Worm (Caenorhabditis elegans) whole organism, L3 larva: ENCODE measurements around the gene btb-5.

ENCODE experiments used
- ama-1 ChIP-seq: fragments of 150-350 bp; optimal IDR thresholded peaks from 2 replicates; lab custom pipeline; 2018
- elt-2 ChIP-seq: sonication (generic microtip); optimal IDR thresholded peaks from 2 replicates; lab custom pipeline; 2016; ENCODE audit warnings: missing genetic modification reagents, mild to moderate bottlenecking, missing genetic modification characterization, missing compliant biosample characterization
- fkh-10 ChIP-seq: sonication (generic microtip); optimal IDR thresholded peaks from 2 replicates; lab custom pipeline; 2017; ENCODE audit warnings: missing biosample characterization, missing genetic modification reagents, missing genetic modification characterization
- hmg-11 ChIP-seq: sonication (generic microtip); optimal IDR thresholded peaks from 2 replicates; lab custom pipeline; 2016; ENCODE audit warnings: missing genetic modification characterization, missing compliant biosample characterization
- nhr-12 ChIP-seq: fragments of 150-350 bp; optimal IDR thresholded peaks from 2 replicates; lab custom pipeline; 2014; ENCODE audit warnings: missing biosample characterization, missing genetic modification characterization
- nhr-77 ChIP-seq: fragments of 150-350 bp; optimal IDR thresholded peaks from 2 replicates; lab custom pipeline; 2014; ENCODE audit warnings: missing biosample characterization, missing genetic modification characterization
- snpc-4 ChIP-seq: fragments of 150-350 bp; optimal IDR thresholded peaks from 2 replicates; lab custom pipeline; 2014; ENCODE audit warnings: missing biosample characterization, missing genetic modification characterization

ce11 chrIII:96196-96595, 35.3 kb upstream of the btb-5 start:
- TF ChIP-seq elt-2 (tag; lab: Kevin White, UChicago), result peak; percentile 12
- TF ChIP-seq nhr-12, result no peak
- no peak for TF ChIP-seq fkh-10 (GFP tag; lab: Kevin White, UChicago)
- no peak for TF ChIP-seq snpc-4
- no peak for TF ChIP-seq ama-1 (lab: Kevin White, UChicago)
- TF ChIP-seq hmg-11, result no peak
- no peak for TF ChIP-seq nhr-77 (tag; lab: Kevin White, UChicago)
